Worm (Caenorhabditis elegans) whole organism, L1 larva: ENCODE measurements around the gene R03H10.7.

Source experiments
- ceh-8 ChIP-seq: fragments of 200-800 bp; sonication (Bioruptor generic); optimal IDR thresholded peaks from 2 replicates; lab custom pipeline; 2018; ENCODE audit warnings: mild to moderate bottlenecking, missing genetic modification characterization, moderate library complexity, missing compliant biosample characterization
- efl-3 ChIP-seq: fragments of 200-800 bp; sonication (Bioruptor generic); optimal IDR thresholded peaks from 2 replicates; lab custom pipeline; 2018; ENCODE audit warnings: mild to moderate bottlenecking, missing genetic modification characterization, missing compliant biosample characterization
- egl-27 ChIP-seq, 2 experiments: fragments of 150-350 bp in 1 of 2; sonication (generic microtip); optimal IDR thresholded peaks; 3 replicates each; lab custom pipeline; 2017 to 2018; ENCODE audit warnings: missing biosample characterization in 2 of 2, missing genetic modification characterization in 2 of 2, missing genetic modification reagents in 2 of 2
- fkh-4 ChIP-seq: sonication (generic microtip); optimal IDR thresholded peaks from 2 replicates; lab custom pipeline; 2016; ENCODE audit warnings: missing compliant biosample characterization, missing genetic modification characterization, borderline replicate concordance
- jun-1 ChIP-seq: fragments of 150-350 bp; optimal IDR thresholded peaks from 2 replicates; lab custom pipeline; 2014; ENCODE audit warnings: missing biosample characterization, missing genetic modification reagents, missing genetic modification characterization
- nhr-12 ChIP-seq: sonication (generic microtip); optimal IDR thresholded peaks from 2 replicates; lab custom pipeline; 2017; ENCODE audit warnings: missing biosample characterization, missing genetic modification characterization
- nhr-28 ChIP-seq: fragments of 150-350 bp; optimal IDR thresholded peaks from 2 replicates; lab custom pipeline; 2014; ENCODE audit warnings: missing biosample characterization, missing genetic modification characterization
- pag-3 ChIP-seq: sonication (generic microtip); optimal IDR thresholded peaks from 2 replicates; lab custom pipeline; 2017; ENCODE audit warnings: missing genetic modification characterization, mild to moderate bottlenecking, missing compliant biosample characterization, antibody characterized with exemption, borderline replicate concordance; ENCODE audit not compliant: insufficient read depth
- snpc-4 ChIP-seq: fragments of 150-350 bp; optimal IDR thresholded peaks from 2 replicates; lab custom pipeline; 2014; ENCODE audit warnings: missing biosample characterization, missing genetic modification characterization
- unc-62 ChIP-seq: fragments of 150-350 bp; optimal IDR thresholded peaks from 2 replicates; lab custom pipeline; 2014; ENCODE audit warnings: missing biosample characterization, missing genetic modification reagents, missing genetic modification characterization
- zag-1 ChIP-seq: fragments of 150-350 bp; optimal IDR thresholded peaks from 2 replicates; lab custom pipeline; 2014; ENCODE audit warnings: missing biosample characterization, missing genetic modification characterization

DNA sequence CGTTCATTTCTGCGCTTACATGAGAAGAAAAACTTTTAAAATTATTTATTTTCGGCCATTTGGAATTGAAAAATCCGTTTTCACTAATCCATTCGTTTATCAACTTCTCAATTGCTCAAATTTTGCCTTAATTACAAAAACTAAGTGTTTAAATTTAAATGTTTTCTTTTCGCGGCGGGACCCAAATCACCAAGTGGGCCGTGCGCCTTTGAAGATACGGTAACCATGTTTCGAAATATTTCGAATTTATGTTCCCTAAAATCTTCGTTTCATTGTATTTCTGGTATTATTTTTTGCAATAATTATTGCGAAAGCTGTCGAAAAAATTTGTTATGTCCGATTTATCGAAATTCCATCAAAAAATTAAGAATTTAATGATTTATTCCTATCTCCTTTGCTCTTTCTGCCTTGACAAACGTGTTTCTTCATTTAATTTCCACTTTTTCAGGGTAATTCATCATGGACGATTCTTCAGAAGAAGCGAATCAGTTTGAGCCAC lies 47.9 kb upstream of the R03H10.7 start, which contains the start of gene C16A11.4:
- TF ChIP-seq nhr-12 (tag; lab: Kevin White, UChicago) (no peak), nhr-28 (tag; lab: Kevin White, UChicago) (no peak), egl-27 (tag; optimal IDR thresholded peaks at IDR 0.05; lab: Kevin White, UChicago) (no peak), ceh-8 (no peak), pag-3 (tag; lab: Kevin White, UChicago) (no peak), zag-1 (no peak), snpc-4 (no peak), jun-1 (tag; lab: Kevin White, UChicago) (no peak), unc-62 (GFP tag; lab: Kevin White, UChicago) (no peak), fkh-4 (tag; lab: Kevin White, UChicago) (no peak), efl-3 (no peak)
